Fruit fly (Drosophila melanogaster) S2 (cell line): Measurements from ENCODE around the gene UQCR-C1.

Source experiments
- CG8478 ChIP-seq: fragments of >200 bp; optimal IDR thresholded peaks from 2 replicates; lab custom pipeline; 2018
- CTCF ChIP-seq, 2 experiments: fragments of >200 bp; optimal IDR thresholded peaks; 2 replicates each; lab custom pipeline; 2018

The UQCR-C1 gene

dm6 chr3R:14890064-14890709 is at the start of gene UQCR-C1, which contains the start of gene CycC:
Gene UQCR-C1 (plus strand): TSS chr3R:14890231.
Gene CycC (minus strand): TSS chr3R:14890205.
- no peak for TF ChIP-seq CTCF (optimal IDR thresholded peaks at IDR 0.05; lab: Kevin White, UChicago)
- TF ChIP-seq CG8478 (lab: Kevin White, UChicago) = no peak

- no peak for TF ChIP-seq CG8478 (lab: Kevin White, UChicago)
- no peak for TF ChIP-seq CTCF (optimal IDR thresholded peaks at IDR 0.05; lab: Kevin White, UChicago)
These were observed 45.3 kb upstream of the UQCR-C1 start, which contains the start of gene CG3610 for dm6 chr3R:14844743-14845142. Gene CG3610 (plus strand): TSS chr3R:14845043.

- TF ChIP-seq CTCF (optimal IDR thresholded peaks at IDR 0.05; lab: Kevin White, UChicago) (no peak), CG8478 (lab: Kevin White, UChicago) (no peak)
These were observed 43.0 kb upstream of the UQCR-C1 start for dm6 chr3R:14846924-14847599.

- TF ChIP-seq CG8478 (lab: Kevin White, UChicago) (no peak), CTCF (optimal IDR thresholded peaks at IDR 0.05; lab: Kevin White, UChicago) (no peak)
These were observed 42.2 kb upstream of the UQCR-C1 start for dm6 chr3R:14847844-14848243.

dm6 chr3R:14852610-14853009 is 37.4 kb upstream of the UQCR-C1 start:
- TF ChIP-seq CG8478 (lab: Kevin White, UChicago) (no peak), CTCF (optimal IDR thresholded peaks at IDR 0.05; lab: Kevin White, UChicago) (no peak)

- TF ChIP-seq CG8478 (lab: Kevin White, UChicago) (no peak), CTCF (optimal IDR thresholded peaks at IDR 0.05; lab: Kevin White, UChicago) (no peak)
These were observed 36.3 kb upstream of the UQCR-C1 start for dm6 chr3R:14853767-14854191.

- TF ChIP-seq CTCF (optimal IDR thresholded peaks at IDR 0.05; lab: Kevin White, UChicago) (no peak), CG8478 (lab: Kevin White, UChicago) (no peak)
These were observed 25.2 kb upstream of the UQCR-C1 start for dm6 chr3R:14864819-14865218.

dm6 chr3R:14873345-14873744 is 16.7 kb upstream of the UQCR-C1 start:
- TF ChIP-seq CG8478 (lab: Kevin White, UChicago) = no peak
- no peak for TF ChIP-seq CTCF (optimal IDR thresholded peaks at IDR 0.05; lab: Kevin White, UChicago)

dm6 chr3R:14875274-14875964 is 14.6 kb upstream of the UQCR-C1 start, which contains the start of gene btsz:
Gene btsz (minus strand): TSS chr3R:14875488.
- TF ChIP-seq CTCF (optimal IDR thresholded peaks at IDR 0.05; lab: Kevin White, UChicago) = no peak
- TF ChIP-seq CG8478 (lab: Kevin White, UChicago) = no peak

- TF ChIP-seq CTCF (optimal IDR thresholded peaks at IDR 0.05; lab: Kevin White, UChicago) = no peak
- TF ChIP-seq CG8478 (lab: Kevin White, UChicago) = no peak
These were observed 14.1 kb upstream of the UQCR-C1 start for dm6 chr3R:14875965-14876331.

- TF ChIP-seq CTCF (optimal IDR thresholded peaks at IDR 0.05; lab: Kevin White, UChicago) = no peak
- no peak for TF ChIP-seq CG8478 (lab: Kevin White, UChicago)
These were observed 11.9 kb upstream of the UQCR-C1 start for dm6 chr3R:14878145-14878544.

- TF ChIP-seq CG8478 (lab: Kevin White, UChicago) (no peak), CTCF (optimal IDR thresholded peaks at IDR 0.05; lab: Kevin White, UChicago) (no peak)
These were observed 10.7 kb upstream of the UQCR-C1 start, which contains the start of gene CG3631 for dm6 chr3R:14879207-14879863. Gene CG3631 (plus strand): TSS chr3R:14879457.

dm6 chr3R:14880861-14881260 is 9.2 kb upstream of the UQCR-C1 start:
- TF ChIP-seq CTCF (optimal IDR thresholded peaks at IDR 0.05; lab: Kevin White, UChicago) (no peak), CG8478 (lab: Kevin White, UChicago) (no peak)

dm6 chr3R:14886011-14886534 is 4.0 kb upstream of the UQCR-C1 start, which contains the start of the genes Rrp6, CG33331 and CG33332:
Gene Rrp6 (minus strand): TSS chr3R:14886246.
Gene CG33331 (plus strand): TSS chr3R:14886456.
Gene CG33332 (plus strand): TSS chr3R:14886456.
- no peak for TF ChIP-seq CTCF (optimal IDR thresholded peaks at IDR 0.05; lab: Kevin White, UChicago)
- no peak for TF ChIP-seq CG8478 (lab: Kevin White, UChicago)
